Worm (Caenorhabditis elegans): ENCODE measurements around the gene wht-8.

DNA sequence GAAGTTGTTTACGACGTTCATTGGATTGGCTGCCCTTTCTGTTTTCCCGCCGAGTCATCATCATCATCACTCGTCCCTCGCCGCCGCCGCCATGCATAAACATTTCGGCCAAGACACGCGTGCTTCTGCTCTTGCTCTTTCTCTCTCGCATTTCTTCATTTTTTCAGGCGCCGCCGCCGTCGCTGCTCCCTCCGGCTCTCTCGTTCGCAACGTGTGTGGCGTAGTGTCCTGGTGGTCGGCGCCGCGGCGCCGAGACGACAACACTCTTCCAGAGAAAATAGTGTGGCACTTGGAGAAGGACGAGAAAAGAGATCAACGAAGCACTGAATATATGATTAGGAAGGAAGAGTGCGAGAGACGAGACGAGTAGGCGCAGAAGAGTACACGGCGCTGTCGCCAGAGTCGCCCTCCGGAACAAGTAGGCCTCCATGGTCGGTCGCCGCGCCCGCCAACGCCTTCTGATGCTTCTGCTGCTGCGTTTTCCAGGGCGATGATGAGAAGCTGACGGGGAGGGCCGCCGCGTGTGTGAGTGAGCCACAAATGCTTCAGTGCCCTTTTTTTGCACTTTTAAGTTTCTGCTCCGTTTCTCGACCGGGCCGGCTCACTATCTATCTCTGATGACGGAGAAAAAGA is 33.0 kb upstream of the wht-8 start:
- TF ChIP-seq ama-1 (optimal IDR thresholded peaks at IDR 0.05) (no peak), ceh-36 (tag; optimal IDR thresholded peaks at IDR 0.05) (no peak), tbx-37 (GFP tag; conservative IDR thresholded peaks at IDR 0.05) (no peak)

Measured in whole organism, early embryonic.